Worm (Caenorhabditis elegans) whole organism, L1 larva: Measurements from ENCODE around the gene F54B3.4.

Source experiments
- C04F5.9 ChIP-seq: sonication (generic microtip); optimal IDR thresholded peaks from 2 replicates; lab custom pipeline; 2016; ENCODE audit warnings: missing genetic modification characterization, missing compliant biosample characterization
- C16A3.4 ChIP-seq: fragments of 150-350 bp; optimal IDR thresholded peaks from 2 replicates; lab custom pipeline; 2014; ENCODE audit warnings: missing biosample characterization, missing genetic modification characterization
- C34B4.2 ChIP-seq: sonication (generic microtip); optimal IDR thresholded peaks from 2 replicates; lab custom pipeline; 2017; ENCODE audit warnings: mild to moderate bottlenecking, missing genetic modification characterization, missing compliant biosample characterization
- aha-1 ChIP-seq: fragments of 150-350 bp; optimal IDR thresholded peaks from 2 replicates; lab custom pipeline; 2014; ENCODE audit warnings: missing biosample characterization, missing genetic modification characterization
- aly-2 ChIP-seq: fragments of 150-350 bp; optimal IDR thresholded peaks from 2 replicates; lab custom pipeline; 2014; ENCODE audit warnings: missing biosample characterization, missing genetic modification characterization
- ceh-63 ChIP-seq: fragments of 200-800 bp; sonication (Bioruptor generic); optimal IDR thresholded peaks from 2 replicates; lab custom pipeline; 2018; ENCODE audit warnings: mild to moderate bottlenecking, missing genetic modification characterization, missing compliant biosample characterization
- ceh-8 ChIP-seq: fragments of 200-800 bp; sonication (Bioruptor generic); optimal IDR thresholded peaks from 2 replicates; lab custom pipeline; 2018; ENCODE audit warnings: mild to moderate bottlenecking, missing genetic modification characterization, moderate library complexity, missing compliant biosample characterization
- ceh-82 ChIP-seq, 3 experiments: fragments of 150-350 bp in 1 of 3; sonication (generic microtip) in 2 of 3; optimal IDR thresholded peaks; 2 replicates each; lab custom pipeline; 2014 to 2017; ENCODE audit warnings: missing biosample characterization in 3 of 3, missing genetic modification characterization in 3 of 3
- ceh-90 ChIP-seq: sonication (generic microtip); optimal IDR thresholded peaks from 2 replicates; lab custom pipeline; 2016; ENCODE audit warnings: missing genetic modification characterization, missing compliant biosample characterization
- ces-1 ChIP-seq: fragments of 150-350 bp; optimal IDR thresholded peaks from 2 replicates; lab custom pipeline; 2014; ENCODE audit warnings: missing biosample characterization, missing genetic modification reagents, missing genetic modification characterization
- dpl-1 ChIP-seq, 3 experiments: fragments of 150-350 bp in 2 of 3; sonication (generic microtip) in 1 of 3; optimal IDR thresholded peaks; 2 replicates each; lab custom pipeline; 2014 to 2017; ENCODE audit warnings: missing biosample characterization in 3 of 3, missing genetic modification characterization in 3 of 3, missing genetic modification reagents in 3 of 3
- efl-1 ChIP-seq, 4 experiments: fragments of 150-350 bp; optimal IDR thresholded peaks in 3 of 4; peaks in 1 of 4; 1 replicate in 1 of 4; 2 replicates in 3 of 4; lab custom pipeline; 2014; ENCODE audit warnings: missing biosample characterization in 2 of 4, missing genetic modification characterization in 2 of 4, missing genetic modification reagents in 2 of 4
- egl-13 ChIP-seq: sonication (generic microtip); optimal IDR thresholded peaks from 2 replicates; lab custom pipeline; 2016; ENCODE audit warnings: missing genotype, missing genetic modification reagents, missing genetic modification characterization, missing compliant biosample characterization
- elt-2 ChIP-seq: sonication (generic microtip); optimal IDR thresholded peaks from 2 replicates; lab custom pipeline; 2016; ENCODE audit warnings: missing genetic modification characterization, mild to moderate bottlenecking, inconsistent platforms, missing compliant biosample characterization, missing genetic modification reagents
- ets-5 ChIP-seq: fragments of 200-800 bp; sonication (Bioruptor generic); IDR thresholded peaks from 2 replicates; pipeline ENCODE4 v1.3.6; 2022; ENCODE audit warnings: missing genetic modification characterization, missing compliant biosample characterization
- fkh-10 ChIP-seq: sonication (generic microtip); optimal IDR thresholded peaks from 2 replicates; lab custom pipeline; 2017; ENCODE audit warnings: missing biosample characterization, missing genetic modification reagents, missing genetic modification characterization
- fkh-4 ChIP-seq: sonication (generic microtip); optimal IDR thresholded peaks from 2 replicates; lab custom pipeline; 2016; ENCODE audit warnings: missing compliant biosample characterization, missing genetic modification characterization, borderline replicate concordance
- fos-1 ChIP-seq: fragments of 150-350 bp; optimal IDR thresholded peaks from 2 replicates; lab custom pipeline; 2014; ENCODE audit warnings: missing biosample characterization, missing genetic modification characterization
- hpl-2 ChIP-seq: fragments of 150-350 bp; optimal IDR thresholded peaks from 2 replicates; lab custom pipeline; 2014; ENCODE audit warnings: missing biosample characterization, missing genetic modification reagents, missing genetic modification characterization
- irx-1 ChIP-seq: sonication (generic microtip); optimal IDR thresholded peaks from 2 replicates; lab custom pipeline; 2016; ENCODE audit warnings: missing genetic modification characterization, missing compliant biosample characterization
- isw-1 ChIP-seq: fragments of 200-800 bp; sonication (Bioruptor generic); IDR thresholded peaks from 2 replicates; pipeline ENCODE4 v1.3.6; 2022; ENCODE audit warnings: missing genetic modification characterization, missing compliant biosample characterization
- lin-15B ChIP-seq: fragments of 150-350 bp; sonication (generic microtip); optimal IDR thresholded peaks from 3 replicates; lab custom pipeline; 2014; ENCODE audit warnings: missing biosample characterization, missing genetic modification characterization
- lin-35 ChIP-seq, 2 experiments: fragments of 150-350 bp; optimal IDR thresholded peaks; 2 replicates each; lab custom pipeline; 2014; ENCODE audit warnings: missing biosample characterization in 2 of 2, missing genetic modification characterization in 2 of 2, missing genetic modification reagents in 2 of 2
- lin-39 ChIP-seq: fragments of 150-350 bp; optimal IDR thresholded peaks from 2 replicates; lab custom pipeline; 2014; ENCODE audit warnings: missing biosample characterization, missing genetic modification reagents, missing genetic modification characterization
- lsy-2 ChIP-seq, 2 experiments: fragments of 150-350 bp; optimal IDR thresholded peaks; 2 replicates each; lab custom pipeline; 2014; ENCODE audit warnings: missing biosample characterization in 2 of 2, missing genetic modification characterization in 2 of 2
- nhr-11 ChIP-seq: fragments of 150-350 bp; optimal IDR thresholded peaks from 2 replicates; lab custom pipeline; 2014; ENCODE audit warnings: missing biosample characterization, missing genetic modification characterization
- nhr-19 ChIP-seq: fragments of 200-800 bp; sonication (Bioruptor generic); conservative IDR thresholded peaks from 2 replicates; pipeline ENCODE4 v1.3.6; 2022; ENCODE audit warnings: missing genetic modification characterization, missing compliant biosample characterization
- nhr-28 ChIP-seq: fragments of 150-350 bp; optimal IDR thresholded peaks from 2 replicates; lab custom pipeline; 2014; ENCODE audit warnings: missing biosample characterization, missing genetic modification characterization
- nhr-71 ChIP-seq: sonication (generic microtip); optimal IDR thresholded peaks from 2 replicates; lab custom pipeline; 2016; ENCODE audit warnings: mild to moderate bottlenecking, missing genetic modification characterization, moderate library complexity, missing compliant biosample characterization
- nhr-76 ChIP-seq: sonication (generic microtip); optimal IDR thresholded peaks from 2 replicates; lab custom pipeline; 2017; ENCODE audit warnings: missing biosample characterization, missing genetic modification characterization
- nhr-77 ChIP-seq: fragments of 150-350 bp; optimal IDR thresholded peaks from 2 replicates; lab custom pipeline; 2014; ENCODE audit warnings: missing biosample characterization, missing genetic modification characterization
- nhr-90 ChIP-seq: sonication (generic microtip); optimal IDR thresholded peaks from 2 replicates; lab custom pipeline; 2016; ENCODE audit warnings: mild to moderate bottlenecking, missing genetic modification characterization, missing compliant biosample characterization; ENCODE audit not compliant: poor library complexity
- pag-3 ChIP-seq: sonication (generic microtip); optimal IDR thresholded peaks from 2 replicates; lab custom pipeline; 2017; ENCODE audit warnings: missing genetic modification characterization, mild to moderate bottlenecking, missing compliant biosample characterization, antibody characterized with exemption, borderline replicate concordance; ENCODE audit not compliant: insufficient read depth
- pax-3 ChIP-seq: fragments of 200-800 bp; sonication (Bioruptor generic); optimal IDR thresholded peaks from 2 replicates; lab custom pipeline; 2018; ENCODE audit warnings: mild to moderate bottlenecking, missing genetic modification characterization, moderate library complexity, missing compliant biosample characterization
- pqm-1 ChIP-seq: sonication (generic microtip); optimal IDR thresholded peaks from 3 replicates; lab custom pipeline; 2017; ENCODE audit warnings: missing biosample characterization, missing genetic modification characterization
- rnt-1 ChIP-seq: sonication (generic microtip); optimal IDR thresholded peaks from 2 replicates; lab custom pipeline; 2016; ENCODE audit warnings: mild to moderate bottlenecking, missing genetic modification characterization, moderate library complexity, missing compliant biosample characterization
- skn-1 ChIP-seq: fragments of 150-350 bp; optimal IDR thresholded peaks from 2 replicates; lab custom pipeline; 2014; ENCODE audit warnings: missing biosample characterization, missing genetic modification characterization
- snpc-4 ChIP-seq: fragments of 150-350 bp; optimal IDR thresholded peaks from 2 replicates; lab custom pipeline; 2014; ENCODE audit warnings: missing biosample characterization, missing genetic modification characterization
- sox-4 ChIP-seq: sonication (generic microtip); optimal IDR thresholded peaks from 2 replicates; lab custom pipeline; 2016; ENCODE audit warnings: missing genetic modification characterization, missing compliant biosample characterization
- swsn-7 ChIP-seq: sonication (generic microtip); optimal IDR thresholded peaks from 2 replicates; lab custom pipeline; 2016; ENCODE audit warnings: missing genetic modification characterization, missing compliant biosample characterization
- tlp-1 ChIP-seq: fragments of 150-350 bp; optimal IDR thresholded peaks from 2 replicates; lab custom pipeline; 2014; ENCODE audit warnings: missing biosample characterization, missing genetic modification characterization
- unc-86 ChIP-seq: sonication (generic microtip); optimal IDR thresholded peaks from 2 replicates; lab custom pipeline; 2016; ENCODE audit warnings: missing genetic modification characterization, missing compliant biosample characterization
- zag-1 ChIP-seq: fragments of 150-350 bp; optimal IDR thresholded peaks from 2 replicates; lab custom pipeline; 2014; ENCODE audit warnings: missing biosample characterization, missing genetic modification characterization
- ztf-11 ChIP-seq, 2 experiments: sonication (generic microtip); optimal IDR thresholded peaks; 2 replicates each; lab custom pipeline; 2016 to 2017; ENCODE audit warnings: missing genetic modification characterization in 2 of 2, missing biosample characterization in 1 of 2, missing compliant biosample characterization in 1 of 2

F54B3.4 gene

DNA sequence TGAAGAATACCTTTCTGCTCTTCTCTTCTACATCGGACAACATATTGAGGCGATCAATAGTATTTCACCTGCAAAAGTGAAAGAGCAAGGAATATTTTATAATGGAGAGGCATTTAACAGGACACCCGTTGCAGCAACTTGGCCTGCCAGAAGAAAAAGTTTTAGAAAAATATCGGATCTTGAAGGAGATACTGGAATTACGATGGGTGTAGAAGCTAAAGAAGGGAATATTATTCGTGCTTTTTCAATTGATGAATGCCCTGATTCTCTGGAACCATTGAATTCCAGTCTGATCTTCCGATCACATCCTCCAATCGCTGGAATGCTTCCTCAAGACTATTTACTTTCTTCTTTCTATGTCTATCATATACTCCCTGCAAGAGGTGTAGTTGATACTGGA lies 9.7 kb downstream of the F54B3.4 start:
- TF ChIP-seq lsy-2 (tag; optimal IDR thresholded peaks at IDR 0.05; lab: Kevin White, UChicago) (no peak), C04F5.9 (tag; lab: Kevin White, UChicago) (no peak), C34B4.2 (tag; lab: Kevin White, UChicago) (no peak), snpc-4 (tag; lab: Kevin White, UChicago) (no peak), tlp-1 (no peak), zag-1 (tag; lab: Kevin White, UChicago) (no peak), irx-1 (tag; lab: Kevin White, UChicago) (no peak)

DNA sequence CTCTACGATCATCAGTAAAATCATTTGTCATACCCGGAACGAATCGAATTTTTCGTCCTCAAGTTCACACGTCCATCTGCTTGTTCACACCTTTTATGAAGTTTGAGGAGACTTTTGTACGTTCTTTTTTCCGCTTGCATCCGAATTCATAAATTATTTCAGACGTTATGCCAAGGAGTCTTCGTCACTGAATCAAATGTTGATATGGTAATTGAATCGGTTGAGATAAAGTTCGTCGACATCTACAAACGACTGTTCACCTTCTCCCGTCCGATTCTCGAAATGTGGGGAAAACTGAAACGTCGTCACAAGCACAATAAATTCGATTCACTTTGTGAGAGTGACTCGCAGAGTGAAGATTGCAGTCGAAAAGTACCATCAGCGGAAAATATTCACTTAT lies 18.9 kb downstream of the F54B3.4 start:
- TF ChIP-seq irx-1 (tag; lab: Kevin White, UChicago) (no peak), zag-1 (tag; lab: Kevin White, UChicago) (no peak), lin-15B (no peak), fkh-4 (tag; lab: Kevin White, UChicago) (no peak), swsn-7 (tag; lab: Kevin White, UChicago) (no peak), ceh-90 (tag; lab: Kevin White, UChicago) (no peak), nhr-77 (tag; lab: Kevin White, UChicago) (no peak), ztf-11 (tag; optimal IDR thresholded peaks at IDR 0.05; lab: Kevin White, UChicago) (no peak), elt-2 (tag; lab: Kevin White, UChicago) (no peak), nhr-71 (no peak), unc-86 (tag; lab: Kevin White, UChicago) (no peak), skn-1 (no peak), ceh-82 (tag; optimal IDR thresholded peaks at IDR 0.05; lab: Kevin White, UChicago) (no peak), pax-3 (tag; lab: Kevin White, UChicago) (no peak), isw-1 (GFP tag; lab: Robert Waterston, UW) (no peak), aha-1 (tag; lab: Kevin White, UChicago) (no peak), hpl-2 (no peak), fkh-10 (no peak), lin-39 (tag; lab: Kevin White, UChicago) (no peak)
- TF ChIP-seq, all 84 proteins: peak for 0

DNA sequence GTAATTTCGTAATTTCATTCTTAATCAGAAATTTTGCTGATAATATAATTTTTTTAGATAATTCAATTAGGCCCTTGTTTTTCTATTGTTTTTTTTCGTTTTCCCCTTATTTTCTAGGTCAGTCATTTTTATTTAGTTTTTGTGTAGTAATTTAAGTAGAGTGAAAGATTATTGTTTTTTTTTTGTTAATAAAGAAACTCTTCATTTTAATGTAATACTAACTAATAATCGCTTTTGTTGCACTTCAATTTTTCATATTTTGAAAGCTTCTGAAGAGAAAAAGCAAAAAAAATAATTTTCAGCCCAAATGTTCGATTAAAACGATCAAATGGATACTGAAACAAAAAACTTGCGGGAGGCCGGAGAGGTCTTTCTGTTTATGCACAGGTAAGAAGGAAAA lies 20.0 kb downstream of the F54B3.4 start, which contains the start of gene F54B3.1:
Gene F54B3.1 (plus strand): TSS at position 301 of the 400 bp plus-strand sequence.
- TF ChIP-seq efl-1 (optimal IDR thresholded peaks at IDR 0.05; lab: Kevin White, UChicago) = no peak
- TF ChIP-seq efl-1 (GFP tag; optimal IDR thresholded peaks at IDR 0.05 in 1 of 2; lab: Kevin White, UChicago) = peak in 1 of 2 experiments; percentile 1
- TF ChIP-seq aly-2 = peak; percentile 22
- no peak for TF ChIP-seq C16A3.4 (tag; lab: Kevin White, UChicago)

DNA sequence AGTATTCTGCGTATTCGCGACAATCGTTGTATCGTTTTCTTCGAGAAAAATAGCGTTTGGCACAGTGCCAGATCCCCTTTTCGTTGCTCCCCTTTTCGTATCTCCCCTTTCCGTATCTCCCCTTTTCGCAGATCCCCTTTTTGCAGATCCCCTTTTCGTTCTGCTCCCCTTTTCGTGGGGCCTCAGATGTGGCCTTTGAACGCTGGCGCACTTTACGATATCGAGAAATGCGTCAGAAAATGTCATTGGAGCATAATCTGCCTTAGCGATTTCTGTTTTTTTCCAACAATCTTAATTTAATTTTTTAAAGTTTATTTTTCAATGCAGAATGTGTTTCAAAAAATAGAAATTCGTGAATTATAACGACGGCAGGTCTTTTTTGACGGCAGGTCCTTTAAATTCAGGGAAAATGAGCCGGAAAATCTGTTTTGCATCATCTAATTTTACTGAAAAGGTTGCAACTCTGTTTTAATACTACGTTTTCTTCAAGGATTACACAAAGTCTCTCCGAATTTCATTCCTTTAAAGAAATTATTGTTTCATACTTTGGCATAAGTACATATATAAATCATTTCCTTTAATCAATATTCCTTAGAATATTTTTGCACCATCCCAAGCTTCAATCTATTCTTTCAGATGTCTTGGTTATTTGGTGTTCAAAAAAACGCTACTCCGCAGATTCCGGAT lies 22.5 kb downstream of the F54B3.4 start, which contains the start of gene atad-3:
Gene atad-3 (plus strand): TSS at position 637 of the 687 bp plus-strand sequence.
- TF ChIP-seq aly-2 (peak; percentile 76), nhr-90 (peak; percentile 93), nhr-71 (peak; percentile 95), nhr-76 (tag; lab: Kevin White, UChicago) (no peak), skn-1 (peak; percentile 81), ceh-63 (peak; percentile 83), pax-3 (tag; lab: Kevin White, UChicago) (peak; percentile 83), ets-5 (no peak), nhr-28 (tag; lab: Kevin White, UChicago) (no peak), hpl-2 (no peak), fkh-10 (peak; percentile 66), ces-1 (GFP tag; lab: Kevin White, UChicago) (no peak), ceh-8 (GFP tag; lab: Kevin White, UChicago) (peak; percentile 64), swsn-7 (tag; lab: Kevin White, UChicago) (peak; percentile 88), ceh-82 (tag; optimal IDR thresholded peaks at IDR 0.05; lab: Kevin White, UChicago) (peak; percentile 87 to 95 (median 90)), dpl-1 (GFP tag; optimal IDR thresholded peaks at IDR 0.05; lab: Kevin White, UChicago) (peak; percentile 78 to 84 (median 81)), pag-3 (tag; lab: Kevin White, UChicago) (no peak), lin-35 (GFP tag; optimal IDR thresholded peaks at IDR 0.05; lab: Kevin White, UChicago) (peak; percentile 80 to 88), egl-13 (tag; lab: Kevin White, UChicago) (peak; percentile 83), nhr-19 (GFP tag; lab: Robert Waterston, UW) (peak; percentile 95), aha-1 (tag; lab: Kevin White, UChicago) (peak; percentile 57), fkh-4 (tag; lab: Kevin White, UChicago) (peak; percentile 50), nhr-11 (peak; percentile 84), pqm-1 (tag; lab: Kevin White, UChicago) (no peak), rnt-1 (peak; percentile 99), C04F5.9 (tag; lab: Kevin White, UChicago) (peak; percentile 83), sox-4 (tag; lab: Kevin White, UChicago) (peak; percentile 66), fos-1 (peak; percentile 69)
